Fruit fly (Drosophila melanogaster): ENCODE measurements around the gene CG12729.

CG12729 gene

dm6 chrX:5847544-5847943 is 2.5 kb downstream of the CG12729 start (continued):
- TF ChIP-seq CG12219 (GFP tag; optimal IDR thresholded peaks at IDR 0.05) (peak; percentile 12), p53 (GFP tag; optimal IDR thresholded peaks at IDR 0.05) (no peak), CG1024 (GFP tag; IDR thresholded peaks at IDR 0.05) (0 out of 2 replicates have a peak, but pooled peaks have one; percentile 23), Oaz (GFP tag; IDR thresholded peaks at IDR 0.05) (0 out of 2 replicates have a peak, but pooled peaks have one; percentile 9), lilli (GFP tag; optimal IDR thresholded peaks at IDR 0.05) (peak; percentile 35), mam (GFP tag; optimal IDR thresholded peaks at IDR 0.05) (peak; percentile 34), CG32772 (GFP tag; IDR thresholded peaks at IDR 0.05) (peak; percentile 28; the same call in 1 of the 2 replicates), Xrp1 (GFP tag; IDR thresholded peaks at IDR 0.05) (peak; percentile 47; the same call in 1 of the 2 replicates), Antp (GFP tag; optimal IDR thresholded peaks at IDR 0.05) (peak; percentile 22), Hey (tag; optimal IDR thresholded peaks at IDR 0.05) (no peak), CG2678 (tag; optimal IDR thresholded peaks at IDR 0.05) (peak; percentile 51), Aef1 (GFP tag; IDR thresholded peaks at IDR 0.05) (peak; percentile 39; the same call in 2 of the 3 replicates), lab (GFP tag; optimal IDR thresholded peaks at IDR 0.05) (peak; percentile 62), Eip74EF (GFP tag; optimal IDR thresholded peaks at IDR 0.05) (no peak)

DNA sequence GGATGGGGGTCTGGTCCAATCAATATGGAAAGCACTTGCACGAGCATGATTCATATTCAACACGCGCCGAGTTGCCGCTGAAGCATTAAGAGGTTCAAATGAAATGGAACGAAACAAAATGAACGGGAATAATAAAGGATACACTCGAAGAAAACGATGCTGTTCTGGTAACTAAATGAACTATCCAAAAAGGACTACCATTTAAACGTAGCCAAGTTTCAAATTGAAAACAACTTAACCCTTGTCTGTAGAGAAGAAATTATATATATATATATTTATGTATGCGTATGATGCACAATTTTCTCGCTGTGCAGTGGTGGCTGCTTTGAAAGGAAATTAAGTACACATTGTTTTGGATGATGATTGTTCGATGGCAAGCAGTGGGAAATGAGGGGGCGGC is 7.6 kb downstream of the CG12729 start:
- TF ChIP-seq CG2202 (tag; optimal IDR thresholded peaks at IDR 0.05): no peak
- TF ChIP-seq CG6689 (GFP tag; IDR thresholded peaks at IDR 0.05): no peak
- TF ChIP-seq Lim3 (GFP tag; IDR thresholded peaks at IDR 0.05): no peak
- no peak for TF ChIP-seq CG7372 (GFP tag; IDR thresholded peaks at IDR 0.05)
- TF ChIP-seq CG10267 (tag; optimal IDR thresholded peaks at IDR 0.05): no peak
- TF ChIP-seq Blimp-1 (GFP tag; optimal IDR thresholded peaks at IDR 0.05): peak; percentile 12
- TF ChIP-seq CG15073 (GFP tag; optimal IDR thresholded peaks at IDR 0.05): no peak
- no peak for TF ChIP-seq Aef1 (GFP tag; IDR thresholded peaks at IDR 0.05)
- TF ChIP-seq az2 (GFP tag; optimal IDR thresholded peaks at IDR 0.05): no peak
- no peak for TF ChIP-seq sd (tag; optimal IDR thresholded peaks at IDR 0.05)
- TF ChIP-seq CG12299 (tag; optimal IDR thresholded peaks at IDR 0.05): no peak
- no peak for TF ChIP-seq amos (GFP tag; IDR thresholded peaks at IDR 0.05; ENCODE audit: partially characterized antibody)
- no peak for TF ChIP-seq CG1647 (GFP tag; optimal IDR thresholded peaks at IDR 0.05)
- TF ChIP-seq org-1 (GFP tag; optimal IDR thresholded peaks at IDR 0.05): no peak
- peak; percentile 30 for TF ChIP-seq CG2712 (tag; optimal IDR thresholded peaks at IDR 0.05)
- TF ChIP-seq B-H1 (GFP tag; IDR thresholded peaks at IDR 0.05): no peak
- TF ChIP-seq lmd (GFP tag; IDR thresholded peaks at IDR 0.05): no peak
- TF ChIP-seq CG14441 (GFP tag; IDR thresholded peaks at IDR 0.05): no peak
- TF ChIP-seq GATAe (GFP tag; conservative IDR thresholded peaks at IDR 0.05): no peak
- no peak for TF ChIP-seq Mes4 (GFP tag; optimal IDR thresholded peaks at IDR 0.05)
- TF ChIP-seq CG11504 (tag; optimal IDR thresholded peaks at IDR 0.05): peak; percentile 49
- no peak for TF ChIP-seq CG14014 (GFP tag; IDR thresholded peaks at IDR 0.05)
- TF ChIP-seq CG9215 (GFP tag; IDR thresholded peaks at IDR 0.05): no peak
- no peak for TF ChIP-seq hth (optimal IDR thresholded peaks at IDR 0.05)
- no peak for TF ChIP-seq E2f1 (GFP tag; IDR thresholded peaks at IDR 0.05)
- no peak for TF ChIP-seq nerfin-1 (tag; optimal IDR thresholded peaks at IDR 0.05)
- TF ChIP-seq Doc2 (GFP tag; IDR thresholded peaks at IDR 0.05): no peak
- TF ChIP-seq CG10959 (GFP tag; IDR thresholded peaks at IDR 0.05): 0 out of 2 replicates have a peak, but pooled peaks have one; percentile 16
- TF ChIP-seq CG34224 (GFP tag; IDR thresholded peaks at IDR 0.05; ENCODE audit: partially characterized antibody): no peak
- no peak for TF ChIP-seq Hsf (GFP tag; optimal IDR thresholded peaks at IDR 0.05)
- peak; percentile 0 for TF ChIP-seq D19A (tag; optimal IDR thresholded peaks at IDR 0.05)
- no peak for TF ChIP-seq CG7556 (GFP tag; optimal IDR thresholded peaks at IDR 0.05)
- no peak for TF ChIP-seq Deaf1 (tag; optimal IDR thresholded peaks at IDR 0.05)
- TF ChIP-seq CG1832 (GFP tag; optimal IDR thresholded peaks at IDR 0.05): no peak
- TF ChIP-seq CG14860 (GFP tag; IDR thresholded peaks at IDR 0.05; ENCODE audit: partially characterized antibody): no peak
- TF ChIP-seq CG2120 (GFP tag; optimal IDR thresholded peaks at IDR 0.05): no peak
- TF ChIP-seq CG8281 (tag; optimal IDR thresholded peaks at IDR 0.05): no peak
- peak; percentile 27 for TF ChIP-seq Fer3 (tag; optimal IDR thresholded peaks at IDR 0.05)
